Worm (Caenorhabditis elegans) whole organism, L4 larva: ENCODE measurements around the gene F53G2.1.
A peak's percentile ranks its signal among the peaks of the same experiment; 100 is the strongest.

Experiments used
- D1046.2 ChIP-seq: fragments of 200-800 bp; sonication (Bioruptor generic); IDR thresholded peaks from 2 replicates; pipeline ENCODE4 v1.3.6; 2022; ENCODE audit warnings: missing genetic modification characterization, missing compliant biosample characterization
- F10B5.3 ChIP-seq: sonication (generic microtip); optimal IDR thresholded peaks from 2 replicates; lab custom pipeline; 2016; ENCODE audit warnings: mild to moderate bottlenecking, missing genetic modification characterization, missing compliant biosample characterization
- F49E8.2 ChIP-seq: sonication (generic microtip); optimal IDR thresholded peaks from 2 replicates; lab custom pipeline; 2016; ENCODE audit warnings: missing compliant biosample characterization, mild to moderate bottlenecking, missing genetic modification characterization, borderline replicate concordance
- R02D3.7 ChIP-seq: fragments of 150-350 bp; sonication (generic microtip); optimal IDR thresholded peaks from 3 replicates; lab custom pipeline; 2014; ENCODE audit warnings: missing biosample characterization, missing genetic modification characterization
- T20F7.1 ChIP-seq: fragments of 200-800 bp; sonication (Bioruptor generic); optimal IDR thresholded peaks from 2 replicates; lab custom pipeline; 2018; ENCODE audit warnings: mild to moderate bottlenecking, missing genetic modification characterization, missing compliant biosample characterization
- T26A8.4 ChIP-seq: fragments of 200-800 bp; sonication (Bioruptor generic); IDR thresholded peaks from 2 replicates; pipeline ENCODE4 v1.3.6; 2022; ENCODE audit warnings: missing genetic modification characterization, missing compliant biosample characterization
- Y48G9A.11 ChIP-seq: fragments of 200-800 bp; sonication (Bioruptor generic); IDR thresholded peaks from 2 replicates; pipeline ENCODE4 v1.3.6; 2022; ENCODE audit warnings: missing genetic modification reagents, missing genetic modification characterization, missing compliant biosample characterization
- Y75B8A.6 ChIP-seq: fragments of 200-800 bp; sonication (Bioruptor generic); IDR thresholded peaks from 2 replicates; pipeline ENCODE4 v1.3.6; 2022; ENCODE audit warnings: missing genetic modification reagents, missing genetic modification characterization, missing compliant biosample characterization
- ZK546.5 ChIP-seq, 2 experiments: sonication (generic microtip); optimal IDR thresholded peaks; 2 replicates each; lab custom pipeline; 2017; ENCODE audit warnings: missing biosample characterization in 2 of 2, missing genetic modification characterization in 2 of 2
- aha-1 ChIP-seq: fragments of 150-350 bp; peaks from one replicate; lab custom pipeline; 2014; ENCODE audit warnings: missing biosample characterization, missing genetic modification characterization
- aly-2 ChIP-seq: sonication (generic microtip); optimal IDR thresholded peaks from 2 replicates; lab custom pipeline; 2018; ENCODE audit warnings: missing biosample characterization, missing genetic modification characterization
- ama-1 ChIP-seq: fragments of 150-350 bp; optimal IDR thresholded peaks from 2 replicates; lab custom pipeline; 2014; ENCODE audit warnings: inconsistent platforms, mixed read lengths
- attf-4 ChIP-seq: sonication (generic microtip); optimal IDR thresholded peaks from 3 replicates; lab custom pipeline; 2017; ENCODE audit warnings: missing biosample characterization, missing genetic modification characterization
- ceh-20 ChIP-seq: fragments of 200-800 bp; sonication (Bioruptor generic); IDR thresholded peaks from 2 replicates; pipeline ENCODE4 v1.3.6; 2022; ENCODE audit warnings: missing genetic modification reagents, missing genetic modification characterization, missing compliant biosample characterization
- cey-2 ChIP-seq: sonication (generic microtip); optimal IDR thresholded peaks from 3 replicates; lab custom pipeline; 2017; ENCODE audit warnings: missing genetic modification characterization, mild to moderate bottlenecking, missing compliant biosample characterization, antibody characterized with exemption, borderline replicate concordance; ENCODE audit not compliant: insufficient read depth
- daf-12 ChIP-seq: fragments of 150-350 bp; optimal IDR thresholded peaks from 2 replicates; lab custom pipeline; 2014; ENCODE audit warnings: missing biosample characterization, missing genetic modification reagents, missing genetic modification characterization
- dmd-8 ChIP-seq: fragments of 200-800 bp; sonication (Bioruptor generic); IDR thresholded peaks from 2 replicates; pipeline ENCODE4 v1.3.6; 2022; ENCODE audit warnings: missing genetic modification characterization, missing compliant biosample characterization
- dpl-1 ChIP-seq: fragments of 150-350 bp; optimal IDR thresholded peaks from 2 replicates; lab custom pipeline; 2014; ENCODE audit warnings: missing biosample characterization, missing genetic modification reagents, missing genetic modification characterization
- dve-1 ChIP-seq: sonication (generic microtip); optimal IDR thresholded peaks from 2 replicates; lab custom pipeline; 2017; ENCODE audit warnings: antibody characterized with exemption, mild to moderate bottlenecking, missing genetic modification characterization, missing compliant biosample characterization; ENCODE audit not compliant: insufficient read depth
- egl-43 ChIP-seq: fragments of 200-800 bp; sonication (Bioruptor generic); IDR thresholded peaks from 2 replicates; pipeline ENCODE4 v1.3.6; 2022; ENCODE audit warnings: missing genetic modification reagents, missing genetic modification characterization, missing compliant biosample characterization
- hif-1 ChIP-seq, 2 experiments: sonication (generic microtip); optimal IDR thresholded peaks; 2 replicates each; lab custom pipeline; 2016 to 2017; ENCODE audit warnings: missing compliant biosample characterization in 2 of 2, missing genetic modification characterization in 2 of 2, missing genetic modification reagents in 2 of 2, missing genotype in 2 of 2, mild to moderate bottlenecking in 1 of 2
- hlh-30 ChIP-seq: sonication (generic microtip); optimal IDR thresholded peaks from 2 replicates; lab custom pipeline; 2017; ENCODE audit warnings: antibody characterized with exemption, mild to moderate bottlenecking, missing genetic modification characterization, missing compliant biosample characterization; ENCODE audit not compliant: insufficient read depth
- lim-7 ChIP-seq: fragments of 200-800 bp; sonication (Bioruptor generic); IDR thresholded peaks from 2 replicates; pipeline ENCODE4 v1.3.6; 2022; ENCODE audit warnings: missing genetic modification characterization, missing compliant biosample characterization
- madf-5 ChIP-seq, 2 experiments: fragments of 200-800 bp; sonication (Bioruptor generic); IDR thresholded peaks; 2 replicates each; pipeline ENCODE4 v1.3.6; 2022; ENCODE audit warnings: missing compliant biosample characterization in 2 of 2, missing genetic modification characterization in 2 of 2
- mes-2 ChIP-seq: sonication (generic microtip); optimal IDR thresholded peaks from 2 replicates; lab custom pipeline; 2016; ENCODE audit warnings: missing genotype, mild to moderate bottlenecking, missing genetic modification characterization, missing compliant biosample characterization; ENCODE audit not compliant: poor library complexity, severe bottlenecking
- mxl-2 ChIP-seq: fragments of 200-800 bp; sonication (Bioruptor generic); conservative IDR thresholded peaks from 2 replicates; pipeline ENCODE4 v1.3.6; 2022; ENCODE audit warnings: missing genetic modification reagents, missing genetic modification characterization, missing compliant biosample characterization
- mxl-3 ChIP-seq: fragments of 200-800 bp; sonication (Bioruptor generic); optimal IDR thresholded peaks from 2 replicates; lab custom pipeline; 2018; ENCODE audit warnings: mild to moderate bottlenecking, missing genetic modification characterization, missing compliant biosample characterization
- nhr-102 ChIP-seq: sonication (generic microtip); optimal IDR thresholded peaks from 2 replicates; lab custom pipeline; 2016; ENCODE audit warnings: mild to moderate bottlenecking, missing genetic modification characterization, moderate library complexity, missing compliant biosample characterization
- nhr-111 ChIP-seq: fragments of 200-800 bp; sonication (Bioruptor generic); optimal IDR thresholded peaks from 2 replicates; lab custom pipeline; 2018; ENCODE audit warnings: mild to moderate bottlenecking, missing genetic modification characterization, missing compliant biosample characterization
- nhr-25 ChIP-seq: sonication (generic microtip); optimal IDR thresholded peaks from 2 replicates; lab custom pipeline; 2017; ENCODE audit warnings: missing genetic modification characterization, mild to moderate bottlenecking, missing compliant biosample characterization, antibody characterized with exemption, moderate library complexity, borderline replicate concordance; ENCODE audit not compliant: insufficient read depth
- nhr-28 ChIP-seq: fragments of 150-350 bp; optimal IDR thresholded peaks from 2 replicates; lab custom pipeline; 2014; ENCODE audit warnings: missing biosample characterization, missing genetic modification characterization
- nhr-41 ChIP-seq: fragments of 200-800 bp; sonication (Bioruptor generic); IDR thresholded peaks from 2 replicates; pipeline ENCODE4 v1.3.6; 2022; ENCODE audit warnings: missing genetic modification reagents, missing genetic modification characterization, missing compliant biosample characterization
- nhr-6 ChIP-seq: fragments of 150-350 bp; optimal IDR thresholded peaks from 2 replicates; lab custom pipeline; 2014; ENCODE audit warnings: missing biosample characterization, missing genetic modification characterization
- nhr-76 ChIP-seq: fragments of 150-350 bp; optimal IDR thresholded peaks from 2 replicates; lab custom pipeline; 2014; ENCODE audit warnings: missing biosample characterization, missing genetic modification characterization
- nhr-77 ChIP-seq: fragments of 150-350 bp; optimal IDR thresholded peaks from 2 replicates; lab custom pipeline; 2014; ENCODE audit warnings: missing biosample characterization, missing genetic modification characterization
- pha-4 ChIP-seq, 2 experiments: fragments of 150-350 bp in 1 of 2; fragments of 200-800 bp in 1 of 2; sonication (Bioruptor generic) in 1 of 2; IDR thresholded peaks in 1 of 2; optimal IDR thresholded peaks in 1 of 2; 2 replicates each; pipeline versions ENCODE4 v1.3.6 to Lab custom; 2014 to 2022; ENCODE audit warnings: missing genetic modification characterization in 2 of 2, missing genetic modification reagents in 2 of 2, missing biosample characterization in 1 of 2, missing compliant biosample characterization in 1 of 2
- sdz-12 ChIP-seq: fragments of 200-800 bp; sonication (Bioruptor generic); optimal IDR thresholded peaks from 2 replicates; lab custom pipeline; 2018; ENCODE audit warnings: mild to moderate bottlenecking, missing genetic modification characterization, missing compliant biosample characterization
- unc-130 ChIP-seq: sonication (generic microtip); optimal IDR thresholded peaks from 2 replicates; lab custom pipeline; 2016; ENCODE audit warnings: missing genetic modification reagents, missing genetic modification characterization, missing compliant biosample characterization
- unc-39 ChIP-seq: sonication (generic microtip); optimal IDR thresholded peaks from 2 replicates; lab custom pipeline; 2017; ENCODE audit warnings: missing biosample characterization, missing genetic modification characterization
- vab-7 ChIP-seq: fragments of 200-800 bp; sonication (Bioruptor generic); IDR thresholded peaks from 2 replicates; pipeline ENCODE4 v1.3.6; 2022; ENCODE audit warnings: missing genetic modification reagents, missing genetic modification characterization, missing compliant biosample characterization
- zfp-2 ChIP-seq: sonication (generic microtip); optimal IDR thresholded peaks from 2 replicates; lab custom pipeline; 2016; ENCODE audit warnings: mild to moderate bottlenecking, missing genetic modification characterization, missing compliant biosample characterization
- zfp-3 ChIP-seq: fragments of 200-800 bp; sonication (Bioruptor generic); conservative IDR thresholded peaks from 2 replicates; pipeline ENCODE4 v1.3.6; 2022; ENCODE audit warnings: missing genetic modification reagents, missing genetic modification characterization, missing compliant biosample characterization
- zip-2 ChIP-seq: fragments of 150-350 bp; optimal IDR thresholded peaks from 2 replicates; lab custom pipeline; 2014; ENCODE audit warnings: missing biosample characterization, missing genetic modification characterization
- ztf-11 ChIP-seq: fragments of 150-350 bp; optimal IDR thresholded peaks from 2 replicates; lab custom pipeline; 2014; ENCODE audit warnings: missing biosample characterization, missing genetic modification characterization

Gene F53G2.1

ce11 chrII:2450990-2451389 is 37.5 kb upstream of the F53G2.1 start (continued):
- TF ChIP-seq nhr-77 (no peak), unc-130 (GFP tag; lab: Kevin White, UChicago) (peak; percentile 92), F49E8.2 (tag; lab: Kevin White, UChicago) (peak; percentile 35), cey-2 (tag; lab: Kevin White, UChicago) (no peak), lim-7 (GFP tag; lab: Robert Waterston, UW) (no peak), ama-1 (lab: Kevin White, UChicago) (no peak), aha-1 (tag; lab: Kevin White, UChicago) (peak; percentile 66), R02D3.7 (no peak), F10B5.3 (tag; lab: Kevin White, UChicago) (no peak), nhr-111 (no peak), dve-1 (tag; lab: Kevin White, UChicago) (peak; percentile 1), D1046.2 (GFP tag; lab: Robert Waterston, UW) (peak; percentile 54; the same call in 1 of the 2 replicates), madf-5 (GFP tag; IDR thresholded peaks at IDR 0.05; lab: Robert Waterston, UW) (no peak), mes-2 (peak; percentile 93), nhr-25 (no peak), egl-43 (GFP tag; lab: Robert Waterston, UW) (no peak), unc-39 (tag; lab: Kevin White, UChicago) (no peak), nhr-102 (tag; lab: Kevin White, UChicago) (peak; percentile 22), attf-4 (no peak), Y48G9A.11 (GFP tag; lab: Robert Waterston, UW) (peak; percentile 82), ZK546.5 (tag; optimal IDR thresholded peaks at IDR 0.05; lab: Kevin White, UChicago) (no peak), ztf-11 (tag; lab: Kevin White, UChicago) (no peak), hif-1 (tag; optimal IDR thresholded peaks at IDR 0.05; lab: Kevin White, UChicago) (peak in 1 of 2 experiments; percentile 75), dmd-8 (GFP tag; lab: Robert Waterston, UW) (no peak), ceh-20 (GFP tag; lab: Robert Waterston, UW) (no peak), Y75B8A.6 (no peak), nhr-76 (tag; lab: Kevin White, UChicago) (no peak), zip-2 (tag; lab: Kevin White, UChicago) (no peak), nhr-6 (tag; lab: Kevin White, UChicago) (no peak), sdz-12 (GFP tag; lab: Kevin White, UChicago) (no peak), vab-7 (GFP tag; lab: Robert Waterston, UW) (0 out of 2 replicates have a peak, but pooled peaks have one; percentile 25), nhr-41 (no peak), mxl-3 (GFP tag; lab: Kevin White, UChicago) (peak; percentile 11), hlh-30 (tag; lab: Kevin White, UChicago) (no peak), aly-2 (tag; lab: Kevin White, UChicago) (no peak), zfp-2 (tag; lab: Kevin White, UChicago) (no peak), dpl-1 (peak; percentile 88), zfp-3 (GFP tag; lab: Robert Waterston, UW) (peak; percentile 48; the same call in 1 of the 2 replicates), daf-12 (no peak), nhr-28 (tag; lab: Kevin White, UChicago) (no peak), pha-4 (GFP tag; IDR thresholded peaks at IDR 0.05; lab: Robert Waterston, UW) (peak; percentile 51; the same call in 1 of the 2 replicates), pha-4 (tag; optimal IDR thresholded peaks at IDR 0.05; lab: Kevin White, UChicago) (no peak), T26A8.4 (no peak), T20F7.1 (GFP tag; lab: Kevin White, UChicago) (no peak), mxl-2 (GFP tag; lab: Robert Waterston, UW) (no peak)
